Worm (Caenorhabditis elegans) whole organism, young adult: ENCODE results near the gene K11H12.1.

Experiments used
- Y79H2A.3 ChIP-seq: fragments of 200-800 bp; sonication (Bioruptor generic); conservative IDR thresholded peaks from 2 replicates; pipeline ENCODE4 v1.3.6; 2022; ENCODE audit warnings: missing genetic modification reagents, missing genetic modification characterization, missing compliant biosample characterization
- akir-1 ChIP-seq: fragments of 200-800 bp; sonication (Bioruptor generic); optimal IDR thresholded peaks from 2 replicates; lab custom pipeline; 2018; ENCODE audit warnings: mild to moderate bottlenecking, missing genetic modification characterization, moderate library complexity, missing compliant biosample characterization
- efl-1 ChIP-seq: fragments of 150-350 bp; optimal IDR thresholded peaks from 2 replicates; lab custom pipeline; 2014; ENCODE audit warnings: missing biosample characterization, missing genetic modification reagents, missing genetic modification characterization
- hlh-12 ChIP-seq: sonication (generic microtip); optimal IDR thresholded peaks from 2 replicates; lab custom pipeline; 2016; ENCODE audit warnings: missing genetic modification characterization, missing compliant biosample characterization
- lsy-27 ChIP-seq: sonication (generic microtip); optimal IDR thresholded peaks from 2 replicates; lab custom pipeline; 2017; ENCODE audit warnings: missing genetic modification characterization, mild to moderate bottlenecking, missing compliant biosample characterization, antibody characterized with exemption, missing genotype, borderline replicate concordance; ENCODE audit not compliant: insufficient read depth
- madf-10 ChIP-seq: sonication (generic microtip); optimal IDR thresholded peaks from 2 replicates; lab custom pipeline; 2016; ENCODE audit warnings: mild to moderate bottlenecking, missing genetic modification characterization, missing compliant biosample characterization
- mel-28 ChIP-seq: sonication (generic microtip); optimal IDR thresholded peaks from 2 replicates; lab custom pipeline; 2016; ENCODE audit warnings: borderline replicate concordance, mild to moderate bottlenecking, missing genetic modification characterization, missing compliant biosample characterization
- mes-4 ChIP-seq: sonication (generic microtip); optimal IDR thresholded peaks from 2 replicates; lab custom pipeline; 2016; ENCODE audit warnings: missing genotype, missing genetic modification characterization, missing compliant biosample characterization
- nfya-2 ChIP-seq: fragments of 200-800 bp; sonication (Bioruptor generic); IDR thresholded peaks from 2 replicates; pipeline ENCODE4 v1.3.6; 2022; ENCODE audit warnings: missing genetic modification reagents, missing genetic modification characterization, missing compliant biosample characterization
- nhr-90 ChIP-seq: sonication (generic microtip); optimal IDR thresholded peaks from 2 replicates; lab custom pipeline; 2016; ENCODE audit warnings: missing genotype, mild to moderate bottlenecking, missing genetic modification characterization, missing compliant biosample characterization
- rpc-1 ChIP-seq, 2 experiments: fragments of 150-350 bp in 1 of 2; sonication (generic microtip) in 1 of 2; optimal IDR thresholded peaks; 2 replicates each; lab custom pipeline; 2014 to 2018; ENCODE audit warnings: missing biosample characterization in 1 of 2, missing genetic modification characterization in 1 of 2, missing genetic modification reagents in 1 of 2, missing genotype in 1 of 2
- snpc-4 ChIP-seq, 5 experiments: fragments of 150-350 bp in 1 of 5; sonication (generic microtip) in 4 of 5; optimal IDR thresholded peaks; 2 replicates each; lab custom pipeline; 2014 to 2018; ENCODE audit warnings: missing genetic modification characterization in 5 of 5, missing biosample characterization in 3 of 5, antibody characterized with exemption in 2 of 5, mild to moderate bottlenecking in 2 of 5, missing compliant biosample characterization in 2 of 5, missing genotype in 2 of 5, moderate library complexity in 2 of 5, missing genetic modification reagents in 1 of 5
- unc-62 ChIP-seq: fragments of 150-350 bp; optimal IDR thresholded peaks from 2 replicates; lab custom pipeline; 2014; ENCODE audit warnings: missing biosample characterization, missing genetic modification reagents, missing genetic modification characterization
- ztf-25 ChIP-seq: fragments of 200-800 bp; sonication (Bioruptor generic); IDR thresholded peaks from 2 replicates; pipeline ENCODE4 v1.3.6; 2022; ENCODE audit warnings: missing genetic modification reagents, missing genetic modification characterization, missing compliant biosample characterization

ce11 chrIV:613155-613554 lies 40.1 kb downstream of the K11H12.1 start:
- TF ChIP-seq snpc-4 (GFP tag; optimal IDR thresholded peaks at IDR 0.05; lab: Kevin White, UChicago) (no peak), snpc-4 (tag; optimal IDR thresholded peaks at IDR 0.05; lab: Kevin White, UChicago) (no peak), efl-1 (GFP tag; lab: Kevin White, UChicago) (no peak), hlh-12 (tag; lab: Kevin White, UChicago) (no peak), akir-1 (GFP tag; lab: Kevin White, UChicago) (no peak), Y79H2A.3 (no peak), unc-62 (no peak), lsy-27 (tag; lab: Kevin White, UChicago) (no peak), ztf-25 (GFP tag; lab: Robert Waterston, UW) (no peak), madf-10 (tag; lab: Kevin White, UChicago) (no peak), rpc-1 (optimal IDR thresholded peaks at IDR 0.05; lab: Kevin White, UChicago) (no peak), rpc-1 (tag; optimal IDR thresholded peaks at IDR 0.05; lab: Kevin White, UChicago) (no peak), mes-4 (no peak), mel-28 (no peak), nhr-90 (tag; lab: Kevin White, UChicago) (no peak), nfya-2 (GFP tag; lab: Robert Waterston, UW) (no peak)
